Fruit fly (Drosophila melanogaster): ENCODE data around the gene CG45101.

Gene CG45101

dm6 chr3L:11046559-11046958 is 18.2 kb upstream of the CG45101 start:
- TF ChIP-seq Sin3A (optimal IDR thresholded peaks at IDR 0.05) (no peak), psq (optimal IDR thresholded peaks at IDR 0.05) (no peak), h (optimal IDR thresholded peaks at IDR 0.05) (no peak), insv (optimal IDR thresholded peaks at IDR 0.05) (no peak), Myc (optimal IDR thresholded peaks at IDR 0.05) (no peak), ttk (optimal IDR thresholded peaks at IDR 0.05) (no peak)

- TF ChIP-seq Sin3A (optimal IDR thresholded peaks at IDR 0.05): no peak
- TF ChIP-seq ttk (optimal IDR thresholded peaks at IDR 0.05): no peak
- no peak for TF ChIP-seq h (optimal IDR thresholded peaks at IDR 0.05)
- no peak for TF ChIP-seq psq (optimal IDR thresholded peaks at IDR 0.05)
- no peak for TF ChIP-seq Myc (optimal IDR thresholded peaks at IDR 0.05)
- TF ChIP-seq insv (optimal IDR thresholded peaks at IDR 0.05): no peak
These were observed 16.9 kb upstream of the CG45101 start for dm6 chr3L:11047877-11048276.

- no peak for TF ChIP-seq Myc (optimal IDR thresholded peaks at IDR 0.05)
- TF ChIP-seq Sin3A (optimal IDR thresholded peaks at IDR 0.05): no peak
- TF ChIP-seq insv (optimal IDR thresholded peaks at IDR 0.05): no peak
- TF ChIP-seq psq (optimal IDR thresholded peaks at IDR 0.05): no peak
- no peak for TF ChIP-seq ttk (optimal IDR thresholded peaks at IDR 0.05)
- TF ChIP-seq h (optimal IDR thresholded peaks at IDR 0.05): no peak
These were observed 15.4 kb upstream of the CG45101 start for dm6 chr3L:11049414-11049813.

dm6 chr3L:11051271-11051670 is 13.5 kb upstream of the CG45101 start, which contains the start of gene CG43693:
Gene CG43693, minus strand, starts transcription at chr3L:11051371.
- TF ChIP-seq Sin3A (optimal IDR thresholded peaks at IDR 0.05) (no peak), psq (optimal IDR thresholded peaks at IDR 0.05) (no peak), insv (optimal IDR thresholded peaks at IDR 0.05) (no peak), h (optimal IDR thresholded peaks at IDR 0.05) (no peak), Myc (optimal IDR thresholded peaks at IDR 0.05) (no peak), ttk (optimal IDR thresholded peaks at IDR 0.05) (no peak)

- TF ChIP-seq psq (optimal IDR thresholded peaks at IDR 0.05): no peak
- no peak for TF ChIP-seq h (optimal IDR thresholded peaks at IDR 0.05)
- TF ChIP-seq insv (optimal IDR thresholded peaks at IDR 0.05): no peak
- TF ChIP-seq Myc (optimal IDR thresholded peaks at IDR 0.05): no peak
- TF ChIP-seq ttk (optimal IDR thresholded peaks at IDR 0.05): no peak
- no peak for TF ChIP-seq Sin3A (optimal IDR thresholded peaks at IDR 0.05)
These were observed 12.0 kb upstream of the CG45101 start for dm6 chr3L:11052760-11053259.

- TF ChIP-seq Myc (optimal IDR thresholded peaks at IDR 0.05) (no peak), Sin3A (optimal IDR thresholded peaks at IDR 0.05) (no peak), psq (optimal IDR thresholded peaks at IDR 0.05) (no peak), h (optimal IDR thresholded peaks at IDR 0.05) (no peak), insv (optimal IDR thresholded peaks at IDR 0.05) (no peak), ttk (optimal IDR thresholded peaks at IDR 0.05) (no peak)
These were observed 10.9 kb upstream of the CG45101 start, which contains the start of gene CG7888 for dm6 chr3L:11053843-11054242. Gene CG7888, plus strand, starts transcription at chr3L:11054035.

dm6 chr3L:11061200-11061599 is 3.6 kb upstream of the CG45101 start, which contains the start of the genes CG6321 and Blos2:
Gene CG6321, minus strand, starts transcription at chr3L:11061224.
Gene Blos2, plus strand, starts transcription at chr3L:11061571.
- TF ChIP-seq psq (optimal IDR thresholded peaks at IDR 0.05): no peak
- TF ChIP-seq ttk (optimal IDR thresholded peaks at IDR 0.05): no peak
- TF ChIP-seq insv (optimal IDR thresholded peaks at IDR 0.05): no peak
- TF ChIP-seq Sin3A (optimal IDR thresholded peaks at IDR 0.05): no peak
- no peak for TF ChIP-seq Myc (optimal IDR thresholded peaks at IDR 0.05)
- TF ChIP-seq h (optimal IDR thresholded peaks at IDR 0.05): no peak

- TF ChIP-seq Myc (optimal IDR thresholded peaks at IDR 0.05) (no peak), insv (optimal IDR thresholded peaks at IDR 0.05) (no peak), psq (optimal IDR thresholded peaks at IDR 0.05) (no peak), ttk (optimal IDR thresholded peaks at IDR 0.05) (no peak), h (optimal IDR thresholded peaks at IDR 0.05) (no peak), Sin3A (optimal IDR thresholded peaks at IDR 0.05) (no peak)
These were observed 2.4 kb upstream of the CG45101 start, which contains the start of gene CG32069 for dm6 chr3L:11062441-11062840. Gene CG32069, minus strand, starts transcription at chr3L:11062614.

dm6 chr3L:11065850-11066249 is 1.1 kb downstream of the CG45101 start:
- TF ChIP-seq psq (optimal IDR thresholded peaks at IDR 0.05) (no peak), h (optimal IDR thresholded peaks at IDR 0.05) (no peak)

- TF ChIP-seq insv (optimal IDR thresholded peaks at IDR 0.05) (no peak), Sin3A (optimal IDR thresholded peaks at IDR 0.05) (no peak), Myc (optimal IDR thresholded peaks at IDR 0.05) (no peak), h (optimal IDR thresholded peaks at IDR 0.05) (no peak), ttk (optimal IDR thresholded peaks at IDR 0.05) (no peak), psq (optimal IDR thresholded peaks at IDR 0.05) (no peak)
These were observed 5.0 kb downstream of the CG45101 start, which contains the start of gene CG6310 for dm6 chr3L:11069764-11070163. Gene CG6310, minus strand, starts transcription at chr3L:11069864.

- TF ChIP-seq psq (optimal IDR thresholded peaks at IDR 0.05) (no peak), insv (optimal IDR thresholded peaks at IDR 0.05) (no peak), Myc (optimal IDR thresholded peaks at IDR 0.05) (no peak), Sin3A (optimal IDR thresholded peaks at IDR 0.05) (no peak), h (optimal IDR thresholded peaks at IDR 0.05) (no peak), ttk (optimal IDR thresholded peaks at IDR 0.05) (no peak)
These were observed 5.6 kb downstream of the CG45101 start, which contains the start of gene Mocs1 for dm6 chr3L:11070372-11070854. Gene Mocs1, plus strand, starts transcription at chr3L:11070526.

dm6 chr3L:11071057-11071456 is 6.3 kb downstream of the CG45101 start:
- no peak for TF ChIP-seq ttk (optimal IDR thresholded peaks at IDR 0.05)
- TF ChIP-seq Sin3A (optimal IDR thresholded peaks at IDR 0.05): no peak
- TF ChIP-seq insv (optimal IDR thresholded peaks at IDR 0.05): no peak
- no peak for TF ChIP-seq psq (optimal IDR thresholded peaks at IDR 0.05)
- no peak for TF ChIP-seq h (optimal IDR thresholded peaks at IDR 0.05)
- no peak for TF ChIP-seq Myc (optimal IDR thresholded peaks at IDR 0.05)

Data from Kc167 (cell line).